Worm (Caenorhabditis elegans) whole organism, L4 larva: ENCODE results near the gene Y54G2A.52.

Experiments used
- F26F4.8 ChIP-seq: fragments of 200-800 bp; sonication (Bioruptor generic); conservative IDR thresholded peaks from 2 replicates; pipeline ENCODE4 v1.3.6; 2022; ENCODE audit warnings: missing genetic modification characterization, missing compliant biosample characterization
- F44E2.7 ChIP-seq: fragments of 200-800 bp; sonication (Bioruptor generic); IDR thresholded peaks from 2 replicates; pipeline ENCODE4 v2.1.2; 2022; ENCODE audit warnings: missing genetic modification characterization, missing compliant biosample characterization
- F49E8.2 ChIP-seq: sonication (generic microtip); optimal IDR thresholded peaks from 2 replicates; lab custom pipeline; 2016; ENCODE audit warnings: missing compliant biosample characterization, mild to moderate bottlenecking, missing genetic modification characterization, borderline replicate concordance
- R02D3.7 ChIP-seq: fragments of 150-350 bp; sonication (generic microtip); optimal IDR thresholded peaks from 3 replicates; lab custom pipeline; 2014; ENCODE audit warnings: missing biosample characterization, missing genetic modification characterization
- Y105C5A.15 ChIP-seq: fragments of 200-800 bp; sonication (Bioruptor generic); IDR thresholded peaks from 2 replicates; pipeline ENCODE4 v1.3.6; 2022; ENCODE audit warnings: missing genetic modification characterization, missing compliant biosample characterization
- Y75B8A.6 ChIP-seq: fragments of 200-800 bp; sonication (Bioruptor generic); IDR thresholded peaks from 2 replicates; pipeline ENCODE4 v1.3.6; 2022; ENCODE audit warnings: missing genetic modification reagents, missing genetic modification characterization, missing compliant biosample characterization
- ZK546.5 ChIP-seq, 2 experiments: sonication (generic microtip); optimal IDR thresholded peaks; 2 replicates each; lab custom pipeline; 2017; ENCODE audit warnings: missing biosample characterization in 2 of 2, missing genetic modification characterization in 2 of 2
- aha-1 ChIP-seq: fragments of 150-350 bp; peaks from one replicate; lab custom pipeline; 2014; ENCODE audit warnings: missing biosample characterization, missing genetic modification characterization
- arid-1 ChIP-seq: fragments of 200-800 bp; sonication (Bioruptor generic); conservative IDR thresholded peaks from 2 replicates; pipeline ENCODE4 v1.3.6; 2022; ENCODE audit warnings: missing genetic modification reagents, missing genetic modification characterization, missing compliant biosample characterization
- daf-12 ChIP-seq: fragments of 150-350 bp; optimal IDR thresholded peaks from 2 replicates; lab custom pipeline; 2014; ENCODE audit warnings: missing biosample characterization, missing genetic modification reagents, missing genetic modification characterization
- daf-19 ChIP-seq: fragments of 200-800 bp; sonication (Bioruptor generic); conservative IDR thresholded peaks from 2 replicates; pipeline ENCODE4 v1.3.6; 2022; ENCODE audit warnings: missing genetic modification characterization, missing compliant biosample characterization
- dmd-8 ChIP-seq: fragments of 200-800 bp; sonication (Bioruptor generic); IDR thresholded peaks from 2 replicates; pipeline ENCODE4 v1.3.6; 2022; ENCODE audit warnings: missing genetic modification characterization, missing compliant biosample characterization
- dmd-9 ChIP-seq: fragments of 200-800 bp; sonication (Bioruptor generic); IDR thresholded peaks from 2 replicates; pipeline ENCODE4 v1.3.6; 2022; ENCODE audit warnings: missing genetic modification reagents, missing genetic modification characterization, missing compliant biosample characterization
- fkh-10 ChIP-seq: fragments of 150-350 bp; optimal IDR thresholded peaks from 2 replicates; lab custom pipeline; 2014; ENCODE audit warnings: missing biosample characterization, missing genetic modification reagents, missing genetic modification characterization
- fos-1 ChIP-seq: fragments of 150-350 bp; optimal IDR thresholded peaks from 2 replicates; lab custom pipeline; 2014; ENCODE audit warnings: missing biosample characterization, missing genetic modification characterization
- gei-8 ChIP-seq: fragments of 200-800 bp; sonication (Bioruptor generic); optimal IDR thresholded peaks from 2 replicates; lab custom pipeline; 2018; ENCODE audit warnings: mild to moderate bottlenecking, missing genetic modification characterization, missing compliant biosample characterization
- hlh-11 ChIP-seq: fragments of 200-800 bp; sonication (Bioruptor generic); optimal IDR thresholded peaks from 2 replicates; lab custom pipeline; 2018; ENCODE audit warnings: mild to moderate bottlenecking, missing genetic modification characterization, missing compliant biosample characterization
- hlh-30 ChIP-seq: sonication (generic microtip); optimal IDR thresholded peaks from 2 replicates; lab custom pipeline; 2017; ENCODE audit warnings: antibody characterized with exemption, mild to moderate bottlenecking, missing genetic modification characterization, missing compliant biosample characterization; ENCODE audit not compliant: insufficient read depth
- lim-7 ChIP-seq: fragments of 200-800 bp; sonication (Bioruptor generic); IDR thresholded peaks from 2 replicates; pipeline ENCODE4 v1.3.6; 2022; ENCODE audit warnings: missing genetic modification characterization, missing compliant biosample characterization
- lin-29 ChIP-seq: fragments of 200-800 bp; sonication (Bioruptor generic); IDR thresholded peaks from 2 replicates; pipeline ENCODE4 v1.3.6; 2022; ENCODE audit warnings: missing genetic modification reagents, missing genetic modification characterization, missing compliant biosample characterization
- lin-38 ChIP-seq: fragments of 200-800 bp; sonication (Bioruptor generic); IDR thresholded peaks from 2 replicates; pipeline ENCODE4 v1.3.6; 2022; ENCODE audit warnings: missing genetic modification reagents, missing genetic modification characterization, missing compliant biosample characterization
- lir-3 ChIP-seq: sonication (generic microtip); optimal IDR thresholded peaks from 2 replicates; lab custom pipeline; 2016; ENCODE audit warnings: mild to moderate bottlenecking, missing genetic modification characterization, missing compliant biosample characterization
- lsy-2 ChIP-seq, 2 experiments: fragments of 150-350 bp in 1 of 2; sonication (generic microtip) in 1 of 2; optimal IDR thresholded peaks; 2 replicates each; lab custom pipeline; 2014 to 2017; ENCODE audit warnings: missing biosample characterization in 2 of 2, missing genetic modification characterization in 2 of 2
- madf-5 ChIP-seq, 2 experiments: fragments of 200-800 bp; sonication (Bioruptor generic); IDR thresholded peaks; 2 replicates each; pipeline ENCODE4 v1.3.6; 2022; ENCODE audit warnings: missing compliant biosample characterization in 2 of 2, missing genetic modification characterization in 2 of 2
- madf-9 ChIP-seq: fragments of 200-800 bp; sonication (Bioruptor generic); conservative IDR thresholded peaks from 2 replicates; pipeline ENCODE4 v1.3.6; 2022; ENCODE audit warnings: missing genetic modification reagents, missing genetic modification characterization, missing compliant biosample characterization
- mdt-29 ChIP-seq: fragments of 200-800 bp; sonication (Bioruptor generic); IDR thresholded peaks from 2 replicates; pipeline ENCODE4 v1.3.6; 2022; ENCODE audit warnings: missing genetic modification reagents, missing genetic modification characterization, missing compliant biosample characterization
- mxl-3 ChIP-seq: fragments of 200-800 bp; sonication (Bioruptor generic); optimal IDR thresholded peaks from 2 replicates; lab custom pipeline; 2018; ENCODE audit warnings: mild to moderate bottlenecking, missing genetic modification characterization, missing compliant biosample characterization
- nhr-10 ChIP-seq: fragments of 150-350 bp; optimal IDR thresholded peaks from 2 replicates; lab custom pipeline; 2014; ENCODE audit warnings: missing biosample characterization, missing genetic modification characterization
- nhr-11 ChIP-seq: fragments of 150-350 bp; optimal IDR thresholded peaks from 2 replicates; lab custom pipeline; 2014; ENCODE audit warnings: missing biosample characterization, missing genetic modification characterization
- nhr-25 ChIP-seq: sonication (generic microtip); optimal IDR thresholded peaks from 2 replicates; lab custom pipeline; 2017; ENCODE audit warnings: missing genetic modification characterization, mild to moderate bottlenecking, missing compliant biosample characterization, antibody characterized with exemption, moderate library complexity, borderline replicate concordance; ENCODE audit not compliant: insufficient read depth
- nhr-28 ChIP-seq: fragments of 150-350 bp; optimal IDR thresholded peaks from 2 replicates; lab custom pipeline; 2014; ENCODE audit warnings: missing biosample characterization, missing genetic modification characterization
- nhr-41 ChIP-seq: fragments of 200-800 bp; sonication (Bioruptor generic); IDR thresholded peaks from 2 replicates; pipeline ENCODE4 v1.3.6; 2022; ENCODE audit warnings: missing genetic modification reagents, missing genetic modification characterization, missing compliant biosample characterization
- pha-4 ChIP-seq, 2 experiments: fragments of 150-350 bp in 1 of 2; fragments of 200-800 bp in 1 of 2; sonication (Bioruptor generic) in 1 of 2; IDR thresholded peaks in 1 of 2; optimal IDR thresholded peaks in 1 of 2; 2 replicates each; pipeline versions ENCODE4 v1.3.6 to Lab custom; 2014 to 2022; ENCODE audit warnings: missing genetic modification characterization in 2 of 2, missing genetic modification reagents in 2 of 2, missing biosample characterization in 1 of 2, missing compliant biosample characterization in 1 of 2
- saeg-2 ChIP-seq: fragments of 200-800 bp; sonication (Bioruptor generic); IDR thresholded peaks from 2 replicates; pipeline ENCODE4 v1.3.6; 2022; ENCODE audit warnings: missing genetic modification reagents, missing genetic modification characterization, missing compliant biosample characterization
- set-16 ChIP-seq: fragments of 200-800 bp; sonication (Bioruptor generic); IDR thresholded peaks from 2 replicates; pipeline ENCODE4 v1.3.6; 2022; ENCODE audit warnings: missing genetic modification reagents, missing genetic modification characterization, missing compliant biosample characterization
- spr-1 ChIP-seq: sonication (generic microtip); optimal IDR thresholded peaks from 2 replicates; lab custom pipeline; 2016; ENCODE audit warnings: mild to moderate bottlenecking, missing genetic modification characterization, missing compliant biosample characterization
- unc-62 ChIP-seq, 3 experiments: fragments of 150-350 bp in 1 of 3; sonication (generic microtip); optimal IDR thresholded peaks in 2 of 3; peaks in 1 of 3; 1 replicate in 1 of 3; 2 replicates in 2 of 3; lab custom pipeline; 2014 to 2017; ENCODE audit warnings: missing biosample characterization in 3 of 3, missing genetic modification characterization in 3 of 3, missing genetic modification reagents in 3 of 3, missing genotype in 1 of 3
- vab-7 ChIP-seq: fragments of 200-800 bp; sonication (Bioruptor generic); IDR thresholded peaks from 2 replicates; pipeline ENCODE4 v1.3.6; 2022; ENCODE audit warnings: missing genetic modification reagents, missing genetic modification characterization, missing compliant biosample characterization
- zip-11 ChIP-seq: fragments of 200-800 bp; sonication (Bioruptor generic); IDR thresholded peaks from 2 replicates; pipeline ENCODE4 v1.3.6; 2022; ENCODE audit warnings: missing genetic modification characterization, missing compliant biosample characterization
- zip-2 ChIP-seq: fragments of 150-350 bp; optimal IDR thresholded peaks from 2 replicates; lab custom pipeline; 2014; ENCODE audit warnings: missing biosample characterization, missing genetic modification characterization
- ztf-11 ChIP-seq: fragments of 150-350 bp; optimal IDR thresholded peaks from 2 replicates; lab custom pipeline; 2014; ENCODE audit warnings: missing biosample characterization, missing genetic modification characterization

Gene Y54G2A.52

DNA sequence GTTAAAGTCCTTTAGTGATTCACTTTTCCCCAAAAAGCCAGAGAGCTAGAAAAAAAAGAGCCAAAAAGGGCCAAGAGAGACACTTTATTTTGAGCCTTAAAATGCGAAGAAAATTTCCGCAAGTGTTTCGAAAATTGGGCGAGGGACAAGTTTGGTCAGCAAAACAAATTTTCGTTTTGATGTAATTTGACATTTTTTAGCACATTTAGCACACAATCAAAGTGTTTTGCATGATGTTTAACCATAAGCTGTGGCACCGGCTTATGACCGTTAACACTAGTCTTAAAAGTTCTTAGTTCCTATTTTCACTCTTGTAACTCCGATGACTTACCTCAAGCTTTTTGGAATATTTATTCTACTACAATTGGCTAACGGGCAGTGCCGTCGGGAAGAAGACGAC is 21.9 kb upstream of the Y54G2A.52 start, which contains the start of gene Y54G2A.37:
TSS of gene Y54G2A.37 (plus strand) at position 301 of the 400 bp plus-strand sequence.
- no peak for TF ChIP-seq R02D3.7
- TF ChIP-seq daf-19 (GFP tag; lab: Robert Waterston, UW) = no peak
- TF ChIP-seq set-16 (GFP tag; lab: Robert Waterston, UW) = no peak
- TF ChIP-seq lir-3 (tag; lab: Kevin White, UChicago) = no peak
- no peak for TF ChIP-seq pha-4 (GFP tag; IDR thresholded peaks at IDR 0.05; lab: Robert Waterston, UW)
- TF ChIP-seq pha-4 (tag; optimal IDR thresholded peaks at IDR 0.05; lab: Kevin White, UChicago) = no peak

DNA sequence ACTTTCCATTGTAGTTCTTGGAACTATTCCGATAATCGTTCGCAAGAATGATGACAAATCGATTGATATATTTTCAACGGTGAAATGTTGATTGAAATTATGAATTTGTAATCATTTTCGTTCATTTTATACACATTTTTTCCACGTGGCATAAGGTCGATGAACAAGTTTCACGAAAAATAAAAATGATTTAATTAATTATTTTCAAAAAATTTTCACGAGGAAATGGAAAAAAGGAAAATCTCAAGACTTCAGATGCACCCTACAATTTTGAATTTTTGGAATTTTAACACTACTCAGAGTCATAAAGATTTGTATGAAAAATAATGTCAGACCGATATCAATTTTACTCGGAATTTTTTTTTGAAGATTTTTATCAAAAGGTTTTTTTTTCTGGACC is 21.1 kb upstream of the Y54G2A.52 start, which contains the start of gene Y54G2A.13:
TSS of gene Y54G2A.13 (minus strand) at position 101 of the 400 bp plus-strand sequence.
- no peak for TF ChIP-seq ZK546.5 (tag; optimal IDR thresholded peaks at IDR 0.05; lab: Kevin White, UChicago)
- TF ChIP-seq zip-2 (tag; lab: Kevin White, UChicago) = no peak
- TF ChIP-seq saeg-2 = no peak
- no peak for TF ChIP-seq lsy-2 (tag; optimal IDR thresholded peaks at IDR 0.05; lab: Kevin White, UChicago)
- no peak for TF ChIP-seq hlh-11 (tag; lab: Kevin White, UChicago)
- no peak for TF ChIP-seq ztf-11 (tag; lab: Kevin White, UChicago)
- TF ChIP-seq unc-62 (GFP tag; optimal IDR thresholded peaks at IDR 0.05 in 1 of 2; lab: Kevin White, UChicago) = no peak
- no peak for TF ChIP-seq unc-62 (tag; optimal IDR thresholded peaks at IDR 0.05; lab: Kevin White, UChicago)
- no peak for TF ChIP-seq nhr-25 (tag; lab: Kevin White, UChicago)
- no peak for TF ChIP-seq nhr-28 (tag; lab: Kevin White, UChicago)
- no peak for TF ChIP-seq nhr-41
- no peak for TF ChIP-seq gei-8 (GFP tag; lab: Kevin White, UChicago)
- TF ChIP-seq fos-1 = no peak
- TF ChIP-seq F49E8.2 (tag; lab: Kevin White, UChicago) = no peak

DNA sequence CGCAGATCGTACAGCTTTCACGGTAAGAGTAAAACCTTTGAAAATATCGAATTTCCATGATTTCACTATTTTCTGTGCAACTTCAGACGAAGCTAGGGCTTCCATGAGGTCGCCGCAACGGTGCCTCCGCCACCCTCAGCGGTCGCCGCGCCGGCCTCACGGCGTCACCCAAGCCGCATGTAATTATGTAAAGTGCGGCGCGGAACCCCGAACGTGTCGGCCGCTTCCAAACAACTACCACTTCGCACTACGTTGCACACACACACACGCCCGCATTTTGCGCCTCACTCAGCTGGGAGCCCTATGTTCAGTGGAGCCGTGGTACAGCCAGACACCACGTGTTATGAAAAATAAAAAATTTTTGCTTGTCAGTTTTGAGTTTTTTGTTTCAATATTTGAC is 18.6 kb upstream of the Y54G2A.52 start:
- TF ChIP-seq nhr-11 (tag; lab: Kevin White, UChicago) = no peak
- peak; percentile 82 for TF ChIP-seq set-16 (GFP tag; lab: Robert Waterston, UW)
- TF ChIP-seq zip-11 = no peak
- 0 out of 2 replicates have a peak, but pooled peaks have one; percentile 23 for TF ChIP-seq madf-9 (GFP tag; lab: Robert Waterston, UW)
- peak; percentile 24 for TF ChIP-seq aha-1 (tag; lab: Kevin White, UChicago)

DNA sequence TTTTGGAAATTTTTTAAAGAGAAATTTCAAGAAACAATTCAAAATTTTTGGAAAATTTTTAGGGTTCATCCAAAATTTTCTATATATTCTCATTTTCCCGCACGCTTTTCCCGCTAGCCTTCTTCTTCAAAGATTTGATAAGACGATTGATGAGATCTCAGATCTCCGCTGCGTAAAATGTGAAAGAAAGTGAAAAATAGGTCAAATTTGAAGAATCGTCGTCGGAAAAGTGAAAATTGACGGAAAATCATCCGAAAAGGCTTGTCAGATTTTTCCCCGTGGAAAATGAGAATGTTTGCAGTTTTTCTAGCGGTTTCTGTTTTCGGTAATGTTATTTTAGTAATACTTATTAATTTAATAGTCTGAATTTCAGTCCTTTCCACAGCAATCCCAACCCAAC is 10.7 kb upstream of the Y54G2A.52 start, which contains the start of gene Y54G2A.76:
TSS of gene Y54G2A.76 (plus strand) at position 203 of the 400 bp plus-strand sequence.
- TF ChIP-seq set-16 (GFP tag; lab: Robert Waterston, UW) = no peak
- TF ChIP-seq Y75B8A.6 = no peak
- no peak for TF ChIP-seq daf-12 (tag; lab: Kevin White, UChicago)
- TF ChIP-seq, all 104 proteins: peak for 0

DNA sequence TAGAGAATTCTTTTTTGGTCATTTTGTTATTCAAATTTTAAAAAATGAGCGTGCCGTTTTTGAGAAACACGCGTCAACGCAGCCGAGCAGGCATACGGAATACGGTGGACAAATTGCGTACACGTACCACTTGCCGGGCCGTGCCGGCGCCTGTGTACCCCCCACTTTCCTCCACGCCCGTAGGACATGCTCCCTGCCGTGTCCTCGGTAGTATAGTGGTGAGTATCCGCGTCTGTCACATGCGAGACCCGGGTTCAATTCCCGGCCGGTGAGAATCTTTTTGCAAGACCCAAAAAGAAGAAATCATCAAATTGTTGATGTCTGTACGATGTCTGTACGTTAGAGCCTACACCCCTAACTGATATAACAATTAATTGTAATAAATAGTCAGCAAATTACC is 9.7 kb upstream of the Y54G2A.52 start:
- TF ChIP-seq arid-1 (GFP tag; lab: Robert Waterston, UW) (0 out of 2 replicates have a peak, but pooled peaks have one; percentile 46), vab-7 (peak; percentile 67; the same call in 1 of the 2 replicates), mxl-3 (GFP tag; lab: Kevin White, UChicago) (peak; percentile 6), R02D3.7 (no peak), F44E2.7 (GFP tag; lab: Robert Waterston, UW) (0 out of 2 replicates have a peak, but pooled peaks have one; percentile 67), lim-7 (GFP tag; lab: Robert Waterston, UW) (peak; percentile 75), dmd-8 (GFP tag; lab: Robert Waterston, UW) (0 out of 2 replicates have a peak, but pooled peaks have one; percentile 53), fos-1 (no peak), spr-1 (no peak), mdt-29 (GFP tag; lab: Robert Waterston, UW) (no peak), F26F4.8 (GFP tag; lab: Robert Waterston, UW) (0 out of 2 replicates have a peak, but pooled peaks have one; percentile 55), fkh-10 (no peak), hlh-30 (tag; lab: Kevin White, UChicago) (peak; percentile 46), lin-29 (GFP tag; lab: Robert Waterston, UW) (0 out of 2 replicates have a peak, but pooled peaks have one; percentile 19), madf-5 (GFP tag; IDR thresholded peaks at IDR 0.05; lab: Robert Waterston, UW) (no peak), hlh-11 (tag; lab: Kevin White, UChicago) (no peak), nhr-10 (tag; lab: Kevin White, UChicago) (no peak), Y105C5A.15 (0 out of 2 replicates have a peak, but pooled peaks have one; percentile 42), dmd-9 (GFP tag; lab: Robert Waterston, UW) (0 out of 2 replicates have a peak, but pooled peaks have one; percentile 48), lin-38 (GFP tag; lab: Robert Waterston, UW) (peak; percentile 58), pha-4 (GFP tag; IDR thresholded peaks at IDR 0.05; lab: Robert Waterston, UW) (0 out of 2 replicates have a peak, but pooled peaks have one; percentile 18), pha-4 (tag; optimal IDR thresholded peaks at IDR 0.05; lab: Kevin White, UChicago) (no peak)
